Fruit fly (Drosophila melanogaster) whole organism, embryonic: ENCODE data around the gene Mst77F.

Experiments used
- Adf1 ChIP-seq: fragments of 200-800 bp; sonication (Bioruptor generic); IDR thresholded peaks from 2 replicates; pipeline ENCODE4 v1.3.6; 2022; ENCODE audit warnings: missing biosample characterization, missing genetic modification characterization
- B-H1 ChIP-seq: fragments of 200-800 bp; sonication (Bioruptor generic); IDR thresholded peaks from 3 replicates; pipeline ENCODE4 v1.3.6; 2022; ENCODE audit warnings: missing biosample characterization, missing genetic modification characterization
- BEAF-32 ChIP-seq: fragments of 200-800 bp; sonication (Bioruptor generic); optimal IDR thresholded peaks from 3 replicates; lab custom pipeline; 2017; ENCODE audit warnings: missing biosample characterization, missing genetic modification characterization, mild to moderate bottlenecking, moderate library complexity, missing genetic modification reagents
- C15 ChIP-seq: fragments of 200-800 bp; sonication (Bioruptor generic); IDR thresholded peaks from 3 replicates; pipeline ENCODE4 v1.3.6; 2022; ENCODE audit warnings: missing biosample characterization, missing genetic modification characterization
- CG10462 ChIP-seq: fragments of 200-800 bp; sonication (Bioruptor generic); optimal IDR thresholded peaks from 2 replicates; lab custom pipeline; 2016; ENCODE audit warnings: missing biosample characterization, missing genetic modification characterization
- CG12104 ChIP-seq: fragments of 200-800 bp; sonication (Bioruptor generic); optimal IDR thresholded peaks from 3 replicates; lab custom pipeline; 2016; ENCODE audit warnings: missing biosample characterization, missing genetic modification characterization
- CG12744 ChIP-seq: fragments of 200-800 bp; sonication (Bioruptor generic); optimal IDR thresholded peaks from 2 replicates; lab custom pipeline; 2016; ENCODE audit warnings: missing biosample characterization, missing genetic modification characterization
- CG2116 ChIP-seq: fragments of 200-800 bp; sonication (Bioruptor generic); optimal IDR thresholded peaks from 3 replicates; lab custom pipeline; 2018; ENCODE audit warnings: missing biosample characterization, mild to moderate bottlenecking, missing genetic modification characterization
- CG2712 ChIP-seq: fragments of 200-800 bp; optimal IDR thresholded peaks from 3 replicates; lab custom pipeline; 2019; ENCODE audit warnings: missing biosample characterization, mild to moderate bottlenecking, missing genetic modification characterization, moderate library complexity
- CG31441 ChIP-seq: fragments of 200-800 bp; sonication (Bioruptor generic); IDR thresholded peaks from 2 replicates; pipeline ENCODE4 v1.3.6; 2022; ENCODE audit warnings: missing biosample characterization, missing genetic modification characterization
- CG32772 ChIP-seq: fragments of 200-800 bp; sonication (Bioruptor generic); IDR thresholded peaks from 2 replicates; pipeline ENCODE4 v1.3.6; 2022; ENCODE audit warnings: missing biosample characterization, missing genetic modification characterization
- CG3407 ChIP-seq: fragments of 200-800 bp; sonication (Bioruptor generic); optimal IDR thresholded peaks from 2 replicates; lab custom pipeline; 2018; ENCODE audit warnings: missing biosample characterization, mild to moderate bottlenecking, missing genetic modification characterization
- CG3847 ChIP-seq: fragments of 200-800 bp; sonication (Bioruptor generic); IDR thresholded peaks from 2 replicates; pipeline ENCODE4 v1.3.6; 2022; ENCODE audit warnings: missing biosample characterization, missing genetic modification characterization
- CG4360 ChIP-seq: fragments of 200-800 bp; sonication (Bioruptor generic); IDR thresholded peaks from 2 replicates; pipeline ENCODE4 v1.3.6; 2022; ENCODE audit warnings: missing biosample characterization, missing genetic modification characterization
- CG7271 ChIP-seq: fragments of 200-800 bp; sonication (Bioruptor generic); optimal IDR thresholded peaks from 2 replicates; lab custom pipeline; 2018; ENCODE audit warnings: missing biosample characterization, mild to moderate bottlenecking, missing genetic modification characterization, moderate library complexity
- CG7357 ChIP-seq: fragments of 200-800 bp; sonication (Bioruptor generic); IDR thresholded peaks from 3 replicates; pipeline ENCODE4 v1.3.6; 2022; ENCODE audit warnings: missing biosample characterization, missing genetic modification characterization
- CG7928 ChIP-seq: fragments of 200-800 bp; sonication (Bioruptor generic); optimal IDR thresholded peaks from 2 replicates; lab custom pipeline; 2017; ENCODE audit warnings: missing biosample characterization, mild to moderate bottlenecking, missing genetic modification characterization
- CG8944 ChIP-seq: fragments of 200-800 bp; sonication (Bioruptor generic); optimal IDR thresholded peaks from 3 replicates; lab custom pipeline; 2016; ENCODE audit warnings: missing biosample characterization, missing genetic modification characterization
- CG9876 ChIP-seq: fragments of 200-800 bp; sonication (Bioruptor generic); optimal IDR thresholded peaks from 2 replicates; lab custom pipeline; 2016; ENCODE audit warnings: missing biosample characterization, missing genetic modification characterization
- CHES-1-like ChIP-seq: fragments of 200-800 bp; sonication (Bioruptor generic); optimal IDR thresholded peaks from 2 replicates; lab custom pipeline; 2016; ENCODE audit warnings: missing biosample characterization, missing genetic modification characterization
- CkIIα-i1 ChIP-seq: fragments of 200-800 bp; sonication (Bioruptor generic); IDR thresholded peaks from 2 replicates; pipeline ENCODE4 v1.3.6; 2022; ENCODE audit warnings: missing biosample characterization, missing genetic modification characterization
- Deaf1 ChIP-seq: fragments of 200-800 bp; optimal IDR thresholded peaks from 3 replicates; lab custom pipeline; 2019; ENCODE audit warnings: missing biosample characterization, mild to moderate bottlenecking, missing genetic modification characterization, moderate library complexity
- Fer3 ChIP-seq: fragments of 200-800 bp; sonication (Bioruptor generic); optimal IDR thresholded peaks from 2 replicates; lab custom pipeline; 2018; ENCODE audit warnings: missing biosample characterization, mild to moderate bottlenecking, missing genetic modification characterization, moderate library complexity
- Hr3 ChIP-seq: fragments of 200-800 bp; sonication (Bioruptor generic); optimal IDR thresholded peaks from 3 replicates; lab custom pipeline; 2016; ENCODE audit warnings: missing biosample characterization, missing genetic modification characterization
- Hr78 ChIP-seq, 2 experiments: fragments of 200-800 bp in 1 of 2; fragments of >200 bp in 1 of 2; sonication (Bioruptor generic) in 1 of 2; optimal IDR thresholded peaks; 2 replicates each; lab custom pipeline; 2017 to 2019; ENCODE audit warnings: missing biosample characterization in 2 of 2, missing genetic modification characterization in 2 of 2, mild to moderate bottlenecking in 1 of 2, moderate library complexity in 1 of 2
- Hsf ChIP-seq: fragments of 200-800 bp; sonication (Bioruptor generic); optimal IDR thresholded peaks from 3 replicates; lab custom pipeline; 2016; ENCODE audit warnings: missing biosample characterization, missing genetic modification characterization
- Jarid2 ChIP-seq: fragments of 200-800 bp; sonication (Bioruptor generic); optimal IDR thresholded peaks from 3 replicates; lab custom pipeline; 2017; ENCODE audit warnings: mild to moderate bottlenecking, missing biosample characterization, missing genetic modification reagents, missing genetic modification characterization
- Med ChIP-seq: fragments of 200-800 bp; sonication (Bioruptor generic); peaks from one replicate; lab custom pipeline; 2016; ENCODE audit warnings: missing biosample characterization, missing genetic modification characterization, mild to moderate bottlenecking, inconsistent platforms, moderate library complexity
- NFAT ChIP-seq: fragments of 200-800 bp; sonication (Bioruptor generic); IDR thresholded peaks from 2 replicates; pipeline ENCODE4 v1.3.6; 2022; ENCODE audit warnings: missing biosample characterization, missing genetic modification characterization
- Side ChIP-seq: fragments of 200-800 bp; sonication (Bioruptor generic); optimal IDR thresholded peaks from 2 replicates; lab custom pipeline; 2016; ENCODE audit warnings: missing biosample characterization, missing genetic modification characterization
- Sox100B ChIP-seq: fragments of 200-800 bp; sonication (Bioruptor generic); optimal IDR thresholded peaks from 3 replicates; lab custom pipeline; 2018; ENCODE audit warnings: missing biosample characterization, mild to moderate bottlenecking, missing genetic modification characterization
- Stat92E ChIP-seq, 3 experiments: fragments of >200 bp in 2 of 3; fragments of 200-800 bp in 1 of 3; sonication (Bioruptor generic) in 1 of 3; optimal IDR thresholded peaks; 2 replicates each; lab custom pipeline; 2017 to 2019; ENCODE audit warnings: missing biosample characterization in 3 of 3, missing genetic modification characterization in 3 of 3, mild to moderate bottlenecking in 1 of 3, moderate library complexity in 1 of 3
- Vsx1 ChIP-seq: fragments of 200-800 bp; sonication (Bioruptor generic); optimal IDR thresholded peaks from 2 replicates; lab custom pipeline; 2017; ENCODE audit warnings: missing biosample characterization, mild to moderate bottlenecking, missing genetic modification characterization, missing genetic modification reagents
- YL-1 ChIP-seq: fragments of 200-800 bp; sonication (Bioruptor generic); optimal IDR thresholded peaks from 3 replicates; lab custom pipeline; 2017; ENCODE audit warnings: missing biosample characterization, mild to moderate bottlenecking, missing genetic modification characterization
- bcd ChIP-seq: fragments of 200-800 bp; sonication (Bioruptor generic); optimal IDR thresholded peaks from 2 replicates; lab custom pipeline; 2017; ENCODE audit warnings: missing biosample characterization, mild to moderate bottlenecking, missing genetic modification characterization
- dati ChIP-seq: fragments of 200-800 bp; sonication (Bioruptor generic); IDR thresholded peaks from 2 replicates; pipeline ENCODE4 v1.3.6; 2022; ENCODE audit warnings: missing biosample characterization, missing genetic modification characterization
- esg ChIP-seq: fragments of 200-800 bp; sonication (Bioruptor generic); conservative IDR thresholded peaks from 2 replicates; pipeline ENCODE4 v1.3.6; 2022; ENCODE audit warnings: missing biosample characterization, missing genetic modification characterization
- eve ChIP-seq, 2 experiments: fragments of >200 bp; optimal IDR thresholded peaks; 2 replicates each; lab custom pipeline; 2017; ENCODE audit warnings: missing biosample characterization in 2 of 2, missing genetic modification characterization in 2 of 2
- hkb ChIP-seq, 2 experiments: fragments of 200-800 bp in 1 of 2; fragments of >200 bp in 1 of 2; sonication (Bioruptor generic) in 1 of 2; IDR thresholded peaks in 1 of 2; optimal IDR thresholded peaks in 1 of 2; 2 replicates each; pipeline versions ENCODE4 v1.3.6 to Lab custom; 2017 to 2022; ENCODE audit warnings: missing biosample characterization in 1 of 2, missing genetic modification characterization in 1 of 2
- jumu ChIP-seq: fragments of 200-800 bp; sonication (Bioruptor generic); optimal IDR thresholded peaks from 3 replicates; lab custom pipeline; 2016; ENCODE audit warnings: missing biosample characterization, missing genetic modification characterization
- kay ChIP-seq: fragments of 200-800 bp; sonication (Bioruptor generic); optimal IDR thresholded peaks from 2 replicates; lab custom pipeline; 2016; ENCODE audit warnings: missing biosample characterization, missing genetic modification characterization
- lmd ChIP-seq: fragments of 200-800 bp; sonication (Bioruptor generic); IDR thresholded peaks from 2 replicates; pipeline ENCODE4 v1.3.6; 2022; ENCODE audit warnings: missing biosample characterization, missing genetic modification characterization
- nerfin-2 ChIP-seq: fragments of 200-800 bp; sonication (Bioruptor generic); IDR thresholded peaks from 2 replicates; pipeline ENCODE4 v1.3.6; 2022; ENCODE audit warnings: missing biosample characterization, missing genetic modification characterization; ENCODE audit not compliant: partially characterized antibody
- pb ChIP-seq: fragments of 200-800 bp; sonication (Bioruptor generic); optimal IDR thresholded peaks from 3 replicates; lab custom pipeline; 2016; ENCODE audit warnings: missing biosample characterization, missing genetic modification characterization
- phol ChIP-seq: fragments of 200-800 bp; sonication (Bioruptor generic); optimal IDR thresholded peaks from 3 replicates; lab custom pipeline; 2018; ENCODE audit warnings: missing biosample characterization, mild to moderate bottlenecking, missing genetic modification characterization, moderate library complexity
- rib ChIP-seq: fragments of 200-800 bp; sonication (Bioruptor generic); IDR thresholded peaks from 2 replicates; pipeline ENCODE4 v1.3.6; 2022; ENCODE audit warnings: missing biosample characterization, missing genetic modification characterization
- sens-2 ChIP-seq: fragments of 200-800 bp; sonication (Bioruptor generic); IDR thresholded peaks from 2 replicates; pipeline ENCODE4 v1.3.6; 2022; ENCODE audit warnings: missing biosample characterization, missing genetic modification characterization
- sqz ChIP-seq: fragments of 200-800 bp; sonication (Bioruptor generic); optimal IDR thresholded peaks from 3 replicates; lab custom pipeline; 2018; ENCODE audit warnings: missing biosample characterization, mild to moderate bottlenecking, missing genetic modification characterization
- tap ChIP-seq: fragments of 200-800 bp; optimal IDR thresholded peaks from 3 replicates; lab custom pipeline; 2019; ENCODE audit warnings: missing biosample characterization, mild to moderate bottlenecking, missing genetic modification characterization, moderate library complexity
- vvl ChIP-seq: fragments of 200-800 bp; sonication (Bioruptor generic); IDR thresholded peaks from 2 replicates; pipeline ENCODE4 v1.3.6; 2022; ENCODE audit warnings: missing biosample characterization, missing genetic modification characterization
- zfh2 ChIP-seq: fragments of 200-800 bp; sonication (Bioruptor generic); optimal IDR thresholded peaks from 2 replicates; lab custom pipeline; 2016; ENCODE audit warnings: missing biosample characterization, missing genetic modification characterization

The Mst77F gene

dm6 chr3L:20837831-20838301, 20.0 kb upstream of the Mst77F start (continued):
- TF ChIP-seq hkb (optimal IDR thresholded peaks at IDR 0.05; lab: Kevin White, UChicago) (no peak), hkb (GFP tag; IDR thresholded peaks at IDR 0.05; lab: Robert Waterston, UW) (no peak), CG12744 (GFP tag; lab: Kevin White, UChicago) (no peak), CG8944 (GFP tag; lab: Kevin White, UChicago) (no peak), Fer3 (no peak), BEAF-32 (GFP tag; lab: Kevin White, UChicago) (no peak), Jarid2 (GFP tag; lab: Kevin White, UChicago) (peak; percentile 42), CG4360 (GFP tag; lab: Robert Waterston, UW) (no peak), tap (tag; lab: Kevin White, UChicago) (no peak), CG12104 (GFP tag; lab: Kevin White, UChicago) (no peak), Adf1 (GFP tag; lab: Robert Waterston, UW) (0 out of 2 replicates have a peak, but pooled peaks have one; percentile 4), YL-1 (no peak), C15 (GFP tag; lab: Robert Waterston, UW) (no peak), CG10462 (GFP tag; lab: Kevin White, UChicago) (no peak), esg (GFP tag; lab: Robert Waterston, UW) (no peak), Vsx1 (peak; percentile 24), zfh2 (GFP tag; lab: Kevin White, UChicago) (no peak), CG7271 (tag; lab: Kevin White, UChicago) (no peak), CkIIα-i1 (GFP tag; lab: Robert Waterston, UW) (no peak), sens-2 (no peak), Side (GFP tag; lab: Kevin White, UChicago) (no peak), NFAT (GFP tag; lab: Robert Waterston, UW) (peak; percentile 14; the same call in 1 of the 2 replicates), nerfin-2 (GFP tag; lab: Robert Waterston, UW) (no peak), Sox100B (GFP tag; lab: Kevin White, UChicago) (no peak), kay (GFP tag; lab: Kevin White, UChicago) (no peak), jumu (GFP tag; lab: Kevin White, UChicago) (no peak), Deaf1 (tag; lab: Kevin White, UChicago) (peak; percentile 70), rib (GFP tag; lab: Robert Waterston, UW) (no peak), CG2712 (tag; lab: Kevin White, UChicago) (no peak), Stat92E (GFP tag; optimal IDR thresholded peaks at IDR 0.05; lab: Kevin White, UChicago) (no peak), lmd (GFP tag; lab: Robert Waterston, UW) (no peak), Hsf (no peak), CG7928 (GFP tag; lab: Kevin White, UChicago) (no peak), dati (no peak), phol (tag; lab: Kevin White, UChicago) (no peak), B-H1 (GFP tag; lab: Robert Waterston, UW) (no peak), CG3847 (GFP tag; lab: Robert Waterston, UW) (no peak), pb (GFP tag; lab: Kevin White, UChicago) (no peak), CG7357 (no peak), eve (GFP tag; optimal IDR thresholded peaks at IDR 0.05; lab: Kevin White, UChicago) (no peak), vvl (GFP tag; lab: Robert Waterston, UW) (peak; percentile 30; the same call in 1 of the 2 replicates), CG9876 (GFP tag; lab: Kevin White, UChicago) (no peak), Med (peak; percentile 15), CG3407 (GFP tag; lab: Kevin White, UChicago) (no peak), CHES-1-like (GFP tag; lab: Kevin White, UChicago) (no peak), CG32772 (GFP tag; lab: Robert Waterston, UW) (no peak), bcd (GFP tag; lab: Kevin White, UChicago) (no peak), CG2116 (GFP tag; lab: Kevin White, UChicago) (no peak), CG31441 (GFP tag; lab: Robert Waterston, UW) (no peak), Hr3 (GFP tag; lab: Kevin White, UChicago) (no peak), sqz (GFP tag; lab: Kevin White, UChicago) (no peak), Hr78 (GFP tag; optimal IDR thresholded peaks at IDR 0.05; lab: Kevin White, UChicago) (no peak)
